Fruit fly (Drosophila melanogaster): Measurements from ENCODE around the gene CG32483.

DNA sequence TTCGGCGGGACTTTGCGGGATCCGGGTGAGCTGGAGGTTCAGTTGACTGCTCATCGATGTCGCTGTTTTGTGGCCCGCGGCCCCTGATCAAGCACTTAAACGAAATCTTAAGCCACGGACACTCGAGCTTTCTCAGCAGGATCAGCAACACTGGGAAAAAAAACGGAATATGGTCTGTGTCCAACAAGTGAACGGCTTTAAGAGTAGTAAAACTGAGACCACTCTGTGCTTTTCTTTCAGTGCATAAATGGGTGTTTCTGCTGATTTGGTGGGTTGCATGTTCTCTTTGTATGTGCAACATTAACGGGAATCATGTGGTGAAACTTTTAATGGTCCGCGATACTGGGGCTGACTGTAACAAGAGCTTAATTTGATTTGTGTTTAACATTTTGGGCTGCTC, 39.5 kb upstream of the CG32483 start:
- TF ChIP-seq psq (optimal IDR thresholded peaks at IDR 0.05) (no peak), Dll (optimal IDR thresholded peaks at IDR 0.05) (no peak), usp (GFP tag; optimal IDR thresholded peaks at IDR 0.05) (no peak), EcR (GFP tag; optimal IDR thresholded peaks at IDR 0.05) (no peak), CG8478 (optimal IDR thresholded peaks at IDR 0.05) (no peak)
